Worm (Caenorhabditis elegans): ENCODE results near the gene C03B1.2.

C03B1.2 gene

DNA sequence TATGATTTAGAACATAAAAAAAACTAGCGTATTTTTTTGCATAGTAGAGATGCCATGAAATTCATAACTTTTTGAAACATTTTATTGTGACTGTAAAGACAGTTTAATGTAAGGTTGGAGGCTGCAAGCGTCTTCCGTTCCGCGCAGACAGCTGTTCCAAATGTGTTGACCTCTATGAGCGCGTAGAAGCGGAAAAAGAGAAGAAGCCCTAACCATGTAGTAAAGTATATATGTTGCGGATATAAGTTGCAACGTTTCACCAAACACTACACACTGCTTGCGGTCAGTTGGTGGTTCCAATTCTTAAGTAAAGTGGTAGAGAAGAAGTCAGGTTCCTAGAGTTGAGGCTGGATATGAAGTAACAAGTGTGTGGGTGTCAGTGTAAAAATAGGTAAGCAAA, 18.8 kb downstream of the C03B1.2 start:
- TF ChIP-seq fkh-6 (tag; optimal IDR thresholded peaks at IDR 0.05): no peak
- no peak for TF ChIP-seq madf-2 (tag; optimal IDR thresholded peaks at IDR 0.05)
- no peak for TF ChIP-seq hlh-30 (tag; optimal IDR thresholded peaks at IDR 0.05; ENCODE audit: insufficient read depth)

ce11 chrX:6391491-6391890, 21.7 kb downstream of the C03B1.2 start, which contains the start of gene igcm-2:
igcm-2 (minus strand) TSS chrX:6391591.
- no peak for TF ChIP-seq unc-42 (tag; optimal IDR thresholded peaks at IDR 0.05)
- TF ChIP-seq ets-4 (tag; optimal IDR thresholded peaks at IDR 0.05): no peak
- TF ChIP-seq ceh-30 (tag; optimal IDR thresholded peaks at IDR 0.05): no peak
- TF ChIP-seq sox-4 (tag; optimal IDR thresholded peaks at IDR 0.05): no peak
- TF ChIP-seq ceh-45 (GFP tag; IDR thresholded peaks at IDR 0.05): no peak
- no peak for TF ChIP-seq ceh-2 (tag; optimal IDR thresholded peaks at IDR 0.05)
- TF ChIP-seq tbx-7 (tag; optimal IDR thresholded peaks at IDR 0.05): no peak

DNA sequence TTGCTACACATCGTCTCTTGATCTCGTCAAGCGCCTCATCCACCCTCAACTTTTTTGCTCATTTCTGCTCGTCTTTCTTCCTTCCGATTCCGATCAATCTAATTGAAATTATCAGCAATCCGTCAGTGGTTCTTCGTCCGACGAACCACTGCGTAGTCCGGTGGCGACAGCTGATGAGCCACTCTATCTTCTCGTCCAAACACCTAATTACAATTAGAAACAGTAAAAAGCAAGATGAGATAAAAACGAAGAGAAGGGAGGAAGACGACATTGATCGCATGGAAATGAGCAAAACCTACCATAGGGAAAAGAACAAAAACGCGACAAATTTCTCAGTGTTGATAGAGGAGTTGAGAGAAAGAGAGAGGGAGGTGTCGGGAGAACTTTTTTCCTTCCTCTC, 29.6 kb downstream of the C03B1.2 start:
- TF ChIP-seq rnt-1 (tag; optimal IDR thresholded peaks at IDR 0.05): peak; percentile 29
- TF ChIP-seq ceh-18 (tag; optimal IDR thresholded peaks at IDR 0.05): peak; percentile 9
- no peak for TF ChIP-seq ztf-16 (tag; optimal IDR thresholded peaks at IDR 0.05)

- TF ChIP-seq tbx-2 (tag; optimal IDR thresholded peaks at IDR 0.05): no peak
Observed at ce11 chrX:6403122-6403521, 33.3 kb downstream of the C03B1.2 start, which contains the start of gene glt-4. glt-4 (plus strand) TSS chrX:6403422.

- TF ChIP-seq C08G9.2 (tag; optimal IDR thresholded peaks at IDR 0.05) (no peak), hlh-15 (tag; optimal IDR thresholded peaks at IDR 0.05) (no peak), ref-2 (tag; optimal IDR thresholded peaks at IDR 0.05) (no peak), ama-1 (optimal IDR thresholded peaks at IDR 0.05) (no peak)
Observed at ce11 chrX:6405905-6406304, 36.1 kb downstream of the C03B1.2 start.

DNA sequence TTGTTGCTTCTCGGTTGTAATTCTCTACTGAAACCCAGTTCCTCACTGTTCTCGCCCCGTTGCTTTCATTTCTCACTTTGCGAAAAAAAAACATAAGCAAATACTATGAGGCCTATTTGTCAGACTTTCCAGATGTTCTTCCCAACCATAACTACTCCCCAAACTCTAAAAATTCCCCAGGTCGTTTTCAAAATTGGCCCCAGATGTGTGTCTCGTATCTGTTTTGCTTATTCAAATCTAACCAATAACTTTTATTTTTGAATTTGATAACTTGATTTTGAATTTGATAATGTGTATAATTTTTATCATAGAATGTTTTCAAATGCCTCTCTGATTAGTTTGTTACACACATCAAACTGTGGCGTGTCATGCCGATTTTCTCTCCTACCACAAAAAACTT, 38.0 kb downstream of the C03B1.2 start:
- TF ChIP-seq fkh-6 (tag; optimal IDR thresholded peaks at IDR 0.05) (no peak), mec-3 (tag; optimal IDR thresholded peaks at IDR 0.05; ENCODE audit: borderline replicate concordance) (no peak), pag-3 (tag; optimal IDR thresholded peaks at IDR 0.05; ENCODE audit: borderline replicate concordance) (no peak), C08G9.2 (tag; optimal IDR thresholded peaks at IDR 0.05) (no peak), hlh-8 (tag; optimal IDR thresholded peaks at IDR 0.05) (no peak), fkh-10 (GFP tag; optimal IDR thresholded peaks at IDR 0.05) (no peak), tbx-2 (tag; optimal IDR thresholded peaks at IDR 0.05) (no peak), dmd-4 (tag; optimal IDR thresholded peaks at IDR 0.05; ENCODE audit: borderline replicate concordance) (no peak), hlh-6 (tag; optimal IDR thresholded peaks at IDR 0.05) (no peak), hlh-15 (tag; optimal IDR thresholded peaks at IDR 0.05) (no peak)

ce11 chrX:6408286-6408685, 38.5 kb downstream of the C03B1.2 start:
- TF ChIP-seq che-1 (tag; optimal IDR thresholded peaks at IDR 0.05): no peak
- peak; percentile 28 for TF ChIP-seq elt-2 (tag; optimal IDR thresholded peaks at IDR 0.05)

DNA sequence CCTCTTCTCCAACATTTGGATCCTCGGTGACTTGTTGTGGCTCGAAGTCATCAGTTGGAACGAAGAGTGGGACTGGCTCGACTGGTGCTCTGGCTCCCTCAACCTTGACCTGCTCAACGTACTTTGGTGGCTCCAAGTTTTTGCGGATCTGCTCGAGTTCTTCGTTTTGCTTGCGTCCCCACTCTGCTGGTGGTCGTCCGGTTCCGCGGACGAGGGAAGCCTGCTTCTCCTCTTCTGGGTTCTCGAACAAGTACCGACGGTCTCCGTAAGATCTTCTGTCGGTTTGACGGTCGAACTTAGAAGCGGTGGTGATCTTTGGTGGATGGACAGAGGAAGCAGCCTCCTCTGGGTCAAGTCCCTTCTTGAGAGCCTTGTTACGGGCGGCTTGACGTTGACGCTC, 38.9 kb downstream of the C03B1.2 start:
- TF ChIP-seq T23F11.4 (GFP tag; optimal IDR thresholded peaks at IDR 0.05): no peak
- no peak for TF ChIP-seq ceh-9 (tag; optimal IDR thresholded peaks at IDR 0.05)
- TF ChIP-seq hlh-15 (tag; optimal IDR thresholded peaks at IDR 0.05): no peak
- TF ChIP-seq dve-1 (tag; optimal IDR thresholded peaks at IDR 0.05): no peak
- no peak for TF ChIP-seq sdc-2 (tag; optimal IDR thresholded peaks at IDR 0.05)
- no peak for TF ChIP-seq npax-4 (tag; optimal IDR thresholded peaks at IDR 0.05)
- TF ChIP-seq ceh-6 (GFP tag; optimal IDR thresholded peaks at IDR 0.05): no peak
- no peak for TF ChIP-seq nfya-1 (tag; optimal IDR thresholded peaks at IDR 0.05)
- no peak for TF ChIP-seq lin-11 (tag; optimal IDR thresholded peaks at IDR 0.05)
- TF ChIP-seq eyg-1 (tag; optimal IDR thresholded peaks at IDR 0.05): no peak
- TF ChIP-seq rnt-1 (tag; optimal IDR thresholded peaks at IDR 0.05): no peak
- TF ChIP-seq che-1 (tag; optimal IDR thresholded peaks at IDR 0.05): no peak
- no peak for TF ChIP-seq dmd-4 (tag; optimal IDR thresholded peaks at IDR 0.05; ENCODE audit: borderline replicate concordance)
- no peak for TF ChIP-seq hlh-6 (tag; optimal IDR thresholded peaks at IDR 0.05)
- no peak for TF ChIP-seq pax-1 (tag; optimal IDR thresholded peaks at IDR 0.05)
- TF ChIP-seq ceh-2 (tag; optimal IDR thresholded peaks at IDR 0.05): no peak
